Worm (Caenorhabditis elegans) whole organism, young adult: ENCODE data around the gene ddr-1.

Source experiments
- B0035.1 ChIP-seq: sonication (generic microtip); optimal IDR thresholded peaks from 2 replicates; lab custom pipeline; 2016; ENCODE audit warnings: missing genetic modification characterization, mild to moderate bottlenecking, missing compliant biosample characterization, missing genotype, missing genetic modification reagents
- B0261.1 ChIP-seq: sonication (generic microtip); optimal IDR thresholded peaks from 2 replicates; lab custom pipeline; 2016; ENCODE audit warnings: mild to moderate bottlenecking, missing genetic modification characterization, moderate library complexity, missing compliant biosample characterization
- C17E4.6 ChIP-seq: fragments of 200-800 bp; sonication (Bioruptor generic); IDR thresholded peaks from 2 replicates; pipeline ENCODE4 v1.3.6; 2022; ENCODE audit warnings: missing genetic modification reagents, missing genetic modification characterization, missing compliant biosample characterization
- F39B2.1 ChIP-seq: fragments of 200-800 bp; sonication (Bioruptor generic); IDR thresholded peaks from 2 replicates; pipeline ENCODE4 v1.3.6; 2022; ENCODE audit warnings: missing genetic modification reagents, missing genetic modification characterization, missing compliant biosample characterization
- F57C9.4 ChIP-seq: sonication (generic microtip); optimal IDR thresholded peaks from 2 replicates; lab custom pipeline; 2017; ENCODE audit warnings: mild to moderate bottlenecking, missing genetic modification characterization, missing compliant biosample characterization
- K11D2.4 ChIP-seq: fragments of 200-800 bp; sonication (Bioruptor generic); IDR thresholded peaks from 2 replicates; pipeline ENCODE4 v1.3.6; 2022; ENCODE audit warnings: missing genetic modification reagents, missing genetic modification characterization, missing compliant biosample characterization
- T26A5.8 ChIP-seq: sonication (generic microtip); optimal IDR thresholded peaks from 2 replicates; lab custom pipeline; 2016; ENCODE audit warnings: missing genetic modification characterization, missing compliant biosample characterization
- ZK185.1 ChIP-seq: sonication (generic microtip); optimal IDR thresholded peaks from 2 replicates; lab custom pipeline; 2016; ENCODE audit warnings: mild to moderate bottlenecking, missing genetic modification characterization, missing compliant biosample characterization; ENCODE audit not compliant: poor library complexity, severe bottlenecking
- aptf-3 ChIP-seq: fragments of 200-800 bp; sonication (Bioruptor generic); IDR thresholded peaks from 2 replicates; pipeline ENCODE4 v1.3.6; 2022; ENCODE audit warnings: missing genetic modification characterization, missing compliant biosample characterization
- attf-6 ChIP-seq: fragments of 200-800 bp; sonication (Bioruptor generic); IDR thresholded peaks from 2 replicates; pipeline ENCODE4 v1.3.6; 2022; ENCODE audit warnings: missing genetic modification reagents, missing genetic modification characterization, missing compliant biosample characterization
- cebp-1 ChIP-seq, 2 experiments: fragments of 200-800 bp in 1 of 2; sonication (Bioruptor generic) in 1 of 2; sonication (generic microtip) in 1 of 2; IDR thresholded peaks in 1 of 2; optimal IDR thresholded peaks in 1 of 2; 2 replicates each; pipeline versions ENCODE4 v1.3.6 to Lab custom; 2017 to 2022; ENCODE audit warnings: missing compliant biosample characterization in 2 of 2, missing genetic modification characterization in 2 of 2, mild to moderate bottlenecking in 1 of 2, missing genetic modification reagents in 1 of 2, moderate library complexity in 1 of 2
- ceh-40 ChIP-seq: fragments of 200-800 bp; sonication (Bioruptor generic); IDR thresholded peaks from 2 replicates; pipeline ENCODE4 v1.3.6; 2022; ENCODE audit warnings: missing genetic modification characterization, missing compliant biosample characterization
- ceh-58 ChIP-seq: fragments of 200-800 bp; sonication (Bioruptor generic); IDR thresholded peaks from 2 replicates; pipeline ENCODE4 v1.3.6; 2022; ENCODE audit warnings: missing genetic modification characterization, missing compliant biosample characterization
- ceh-79 ChIP-seq: sonication (generic microtip); optimal IDR thresholded peaks from 2 replicates; lab custom pipeline; 2017; ENCODE audit warnings: mild to moderate bottlenecking, missing genetic modification characterization, missing compliant biosample characterization
- chd-7 ChIP-seq: sonication (generic microtip); optimal IDR thresholded peaks from 2 replicates; lab custom pipeline; 2016; ENCODE audit warnings: mild to moderate bottlenecking, missing genetic modification characterization, moderate library complexity, missing compliant biosample characterization
- egl-18 ChIP-seq: fragments of 200-800 bp; sonication (Bioruptor generic); IDR thresholded peaks from 2 replicates; pipeline ENCODE4 v1.3.6; 2022; ENCODE audit warnings: missing genetic modification reagents, missing genetic modification characterization, missing compliant biosample characterization
- egl-44 ChIP-seq: fragments of 200-800 bp; sonication (Bioruptor generic); IDR thresholded peaks from 2 replicates; pipeline ENCODE4 v1.3.6; 2022; ENCODE audit warnings: missing genetic modification reagents, missing genetic modification characterization, missing compliant biosample characterization
- fkh-3 ChIP-seq: sonication (generic microtip); optimal IDR thresholded peaks from 2 replicates; lab custom pipeline; 2016; ENCODE audit warnings: mild to moderate bottlenecking, missing genetic modification characterization, missing compliant biosample characterization
- him-1 ChIP-seq: sonication (generic microtip); optimal IDR thresholded peaks from 2 replicates; lab custom pipeline; 2016; ENCODE audit warnings: missing genotype, missing genetic modification reagents, missing genetic modification characterization, missing compliant biosample characterization
- hlh-26 ChIP-seq: fragments of 200-800 bp; sonication (Bioruptor generic); conservative IDR thresholded peaks from 2 replicates; pipeline ENCODE4 v1.3.6; 2022; ENCODE audit warnings: missing genetic modification reagents, missing genetic modification characterization, missing compliant biosample characterization
- hmg-1.2 ChIP-seq: fragments of 200-800 bp; sonication (Bioruptor generic); IDR thresholded peaks from 2 replicates; pipeline ENCODE4 v1.3.6; 2022; ENCODE audit warnings: missing genetic modification reagents, missing genetic modification characterization, missing compliant biosample characterization
- hmg-20 ChIP-seq: fragments of 200-800 bp; sonication (Bioruptor generic); IDR thresholded peaks from 2 replicates; pipeline ENCODE4 v1.3.6; 2022; ENCODE audit warnings: missing genetic modification reagents, missing genetic modification characterization, missing compliant biosample characterization
- let-607 ChIP-seq, 2 experiments: fragments of 200-800 bp in 1 of 2; sonication (Bioruptor generic) in 1 of 2; sonication (generic microtip) in 1 of 2; optimal IDR thresholded peaks; 2 replicates each; lab custom pipeline; 2016 to 2018; ENCODE audit warnings: mild to moderate bottlenecking in 2 of 2, missing compliant biosample characterization in 2 of 2, missing genetic modification characterization in 2 of 2, moderate library complexity in 2 of 2, missing genotype in 1 of 2
- lin-40 ChIP-seq: sonication (generic microtip); optimal IDR thresholded peaks from 2 replicates; lab custom pipeline; 2016; ENCODE audit warnings: missing genetic modification characterization, mild to moderate bottlenecking, missing compliant biosample characterization, missing genotype, missing genetic modification reagents
- lir-1 ChIP-seq: fragments of 200-800 bp; sonication (Bioruptor generic); conservative IDR thresholded peaks from 2 replicates; pipeline ENCODE4 v1.3.6; 2022; ENCODE audit warnings: missing genetic modification reagents, missing genetic modification characterization, missing compliant biosample characterization
- madf-10 ChIP-seq: sonication (generic microtip); optimal IDR thresholded peaks from 2 replicates; lab custom pipeline; 2016; ENCODE audit warnings: mild to moderate bottlenecking, missing genetic modification characterization, missing compliant biosample characterization
- mcd-1 ChIP-seq: fragments of 200-800 bp; sonication (Bioruptor generic); IDR thresholded peaks from 2 replicates; pipeline ENCODE4 v1.3.6; 2022; ENCODE audit warnings: missing genetic modification reagents, missing genetic modification characterization, missing compliant biosample characterization
- mes-4 ChIP-seq: sonication (generic microtip); optimal IDR thresholded peaks from 2 replicates; lab custom pipeline; 2016; ENCODE audit warnings: missing genotype, missing genetic modification characterization, missing compliant biosample characterization
- nhr-27 ChIP-seq: fragments of 200-800 bp; sonication (Bioruptor generic); optimal IDR thresholded peaks from 2 replicates; lab custom pipeline; 2018; ENCODE audit warnings: mild to moderate bottlenecking, missing genetic modification characterization, moderate library complexity, missing compliant biosample characterization
- nhr-80 ChIP-seq: sonication (generic microtip); optimal IDR thresholded peaks from 2 replicates; lab custom pipeline; 2016; ENCODE audit warnings: missing genetic modification characterization, missing compliant biosample characterization
- nhr-90 ChIP-seq: sonication (generic microtip); optimal IDR thresholded peaks from 2 replicates; lab custom pipeline; 2016; ENCODE audit warnings: missing genotype, mild to moderate bottlenecking, missing genetic modification characterization, missing compliant biosample characterization
- pha-4 ChIP-seq: fragments of 150-350 bp; sonication (generic microtip); optimal IDR thresholded peaks from 2 replicates; lab custom pipeline; 2014; ENCODE audit warnings: missing biosample characterization, missing genetic modification reagents, missing genetic modification characterization
- snpc-4 ChIP-seq, 5 experiments: fragments of 150-350 bp in 1 of 5; sonication (generic microtip) in 4 of 5; optimal IDR thresholded peaks; 2 replicates each; lab custom pipeline; 2014 to 2018; ENCODE audit warnings: missing genetic modification characterization in 5 of 5, missing biosample characterization in 3 of 5, antibody characterized with exemption in 2 of 5, mild to moderate bottlenecking in 2 of 5, missing compliant biosample characterization in 2 of 5, missing genotype in 2 of 5, moderate library complexity in 2 of 5, missing genetic modification reagents in 1 of 5
- tbp1 ChIP-seq: fragments of 200-800 bp; sonication (Bioruptor generic); optimal IDR thresholded peaks from 2 replicates; lab custom pipeline; 2018; ENCODE audit warnings: mild to moderate bottlenecking, missing genetic modification characterization, missing compliant biosample characterization
- zfh-2 ChIP-seq: fragments of 200-800 bp; sonication (Bioruptor generic); conservative IDR thresholded peaks from 2 replicates; pipeline ENCODE4 v1.3.6; 2022; ENCODE audit warnings: missing genetic modification reagents, missing genetic modification characterization, missing compliant biosample characterization
- ztf-26 ChIP-seq: sonication (generic microtip); optimal IDR thresholded peaks from 2 replicates; lab custom pipeline; 2017; ENCODE audit warnings: missing genetic modification characterization, missing compliant biosample characterization

Gene ddr-1

DNA sequence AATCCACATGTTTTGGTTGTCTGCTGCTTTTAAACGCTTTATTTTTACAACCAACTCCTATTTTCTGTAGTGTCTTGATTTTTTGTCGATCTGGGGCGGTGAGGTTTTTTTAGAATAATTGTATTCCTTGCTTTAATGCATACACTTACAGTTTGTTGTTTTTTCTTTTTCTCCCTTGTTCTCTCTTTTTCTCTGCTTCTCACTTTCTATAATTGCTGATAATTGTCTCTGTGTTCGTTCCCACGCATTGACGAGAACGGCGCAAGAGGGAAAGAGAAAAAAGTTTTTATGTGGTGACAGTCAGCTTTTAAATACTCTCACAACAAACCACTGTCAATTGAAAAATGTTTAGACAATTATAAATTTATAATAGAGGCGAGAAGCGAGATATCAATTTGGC is 2.3 kb upstream of the ddr-1 start:
- TF ChIP-seq egl-18 (GFP tag; lab: Robert Waterston, UW) (no peak), nhr-80 (peak; percentile 37), nhr-27 (no peak)

ce11 chrX:5465631-5466030 is 4.6 kb downstream of the ddr-1 start:
- TF ChIP-seq hmg-1.2 (GFP tag; lab: Robert Waterston, UW) (no peak), nhr-80 (peak; percentile 42)

- TF ChIP-seq chd-7 (no peak), F39B2.1 (0 out of 2 replicates have a peak, but pooled peaks have one; percentile 28)
These were observed 5.1 kb downstream of the ddr-1 start for ce11 chrX:5466149-5466548.

DNA sequence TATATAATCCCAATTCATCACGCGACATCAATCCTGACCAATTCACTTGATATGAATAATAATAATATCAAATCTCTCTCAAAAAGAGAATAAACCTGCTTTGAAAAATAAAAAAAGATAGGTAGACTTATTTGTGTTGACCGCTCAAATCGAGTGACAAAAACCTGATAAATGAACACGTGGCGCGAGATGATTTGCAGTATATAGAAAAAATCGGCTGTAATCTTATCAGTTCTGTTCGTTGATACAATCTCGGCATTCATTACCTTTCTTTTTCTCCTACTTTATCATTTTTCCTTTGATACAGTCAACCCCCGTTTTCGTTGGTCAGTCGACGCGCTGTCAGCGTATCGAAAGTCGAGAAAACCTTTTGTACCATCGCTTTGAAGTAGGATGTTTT is 6.3 kb downstream of the ddr-1 start:
- TF ChIP-seq tbp1 (GFP tag; lab: Kevin White, UChicago) (peak; percentile 9), nhr-80 (peak; percentile 76), aptf-3 (GFP tag; lab: Robert Waterston, UW) (no peak), nhr-90 (tag; lab: Kevin White, UChicago) (no peak), ZK185.1 (tag; lab: Kevin White, UChicago) (no peak), let-607 (tag; optimal IDR thresholded peaks at IDR 0.05; lab: Kevin White, UChicago) (peak; percentile 47 to 91), C17E4.6 (no peak), nhr-27 (no peak), zfh-2 (GFP tag; lab: Robert Waterston, UW) (no peak), madf-10 (tag; lab: Kevin White, UChicago) (peak; percentile 3), mcd-1 (GFP tag; lab: Robert Waterston, UW) (peak; percentile 18; the same call in 1 of the 2 replicates), K11D2.4 (GFP tag; lab: Robert Waterston, UW) (no peak), ztf-26 (tag; lab: Kevin White, UChicago) (peak; percentile 40), B0035.1 (tag; lab: Kevin White, UChicago) (no peak), snpc-4 (GFP tag; optimal IDR thresholded peaks at IDR 0.05; lab: Kevin White, UChicago) (no peak), snpc-4 (tag; optimal IDR thresholded peaks at IDR 0.05; lab: Kevin White, UChicago) (no peak), T26A5.8 (no peak), him-1 (no peak), lin-40 (peak; percentile 52), B0261.1 (no peak), pha-4 (tag; lab: Kevin White, UChicago) (no peak)

DNA sequence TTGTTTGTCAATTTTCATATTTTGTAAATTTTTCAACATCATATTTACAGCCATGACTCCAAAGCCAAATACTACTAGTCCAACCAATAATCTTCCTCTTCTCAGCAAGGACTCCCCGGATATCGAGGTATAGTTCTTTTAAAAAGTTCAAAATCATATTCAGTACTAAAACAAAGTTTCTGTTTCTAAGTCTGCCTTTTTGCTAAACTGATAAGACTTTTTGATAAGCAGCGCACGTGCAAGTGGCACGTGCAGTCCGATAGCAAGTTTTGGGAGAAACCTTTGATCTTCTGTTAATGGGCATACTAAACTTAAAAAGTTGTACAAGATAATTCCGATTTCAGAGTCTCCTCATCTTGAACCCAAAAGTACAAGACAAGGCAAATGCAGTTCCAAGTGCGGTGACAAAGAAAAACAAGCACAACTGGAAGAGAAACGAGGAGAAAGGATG is 6.8 kb downstream of the ddr-1 start, which contains the start of gene dpyd-1:
dpyd-1 (plus strand) TSS at position 51 of the 451 bp plus-strand sequence.
- TF ChIP-seq cebp-1 (GFP tag; IDR thresholded peaks at IDR 0.05; lab: Robert Waterston, UW) (no peak), cebp-1 (tag; optimal IDR thresholded peaks at IDR 0.05; lab: Kevin White, UChicago) (peak; percentile 0), hmg-20 (GFP tag; lab: Robert Waterston, UW) (no peak)

DNA sequence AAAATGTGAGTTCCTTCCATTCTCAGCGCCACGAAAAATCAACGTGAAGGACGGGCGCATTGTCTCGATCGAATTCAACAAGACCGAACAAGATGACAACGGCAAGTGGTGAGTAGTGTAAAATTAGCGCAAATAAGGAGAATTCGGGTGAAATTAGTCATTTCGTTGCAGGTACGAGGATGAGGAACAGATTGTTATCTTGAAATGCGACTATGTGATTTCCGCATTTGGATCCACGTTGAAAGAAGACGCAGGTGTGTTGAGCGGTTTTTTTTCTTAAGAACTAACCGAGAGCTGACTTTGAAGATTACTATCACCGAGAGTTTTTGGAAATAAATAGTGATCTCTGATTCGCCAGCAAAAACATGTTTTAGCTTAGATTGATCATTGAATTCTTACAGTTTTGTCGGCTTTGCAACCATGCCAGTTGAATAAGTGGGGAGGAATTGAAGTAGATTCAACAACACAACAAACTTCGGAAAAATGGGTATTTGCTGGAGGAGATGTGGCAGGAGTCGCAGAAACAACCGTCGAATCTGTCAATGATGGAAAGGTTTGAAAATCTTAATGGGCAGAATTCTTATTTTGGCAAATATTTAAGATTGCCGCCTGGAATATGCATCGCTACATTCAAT is 9.2 kb downstream of the ddr-1 start:
- TF ChIP-seq hlh-26 (GFP tag; lab: Robert Waterston, UW) = no peak
- TF ChIP-seq ceh-40 (GFP tag; lab: Robert Waterston, UW) = no peak
- no peak for TF ChIP-seq egl-44
- no peak for TF ChIP-seq lir-1 (GFP tag; lab: Robert Waterston, UW)
- TF ChIP-seq ceh-58 = no peak
- no peak for TF ChIP-seq F57C9.4 (tag; lab: Kevin White, UChicago)
- TF ChIP-seq K11D2.4 (GFP tag; lab: Robert Waterston, UW) = no peak
- no peak for TF ChIP-seq fkh-3
- TF ChIP-seq zfh-2 (GFP tag; lab: Robert Waterston, UW) = no peak
- TF ChIP-seq attf-6 (GFP tag; lab: Robert Waterston, UW) = no peak
- no peak for TF ChIP-seq lin-40
- no peak for TF ChIP-seq mes-4
- no peak for TF ChIP-seq ceh-79 (tag; lab: Kevin White, UChicago)
- TF ChIP-seq aptf-3 (GFP tag; lab: Robert Waterston, UW) = no peak
- no peak for TF ChIP-seq chd-7
